Fruit fly (Drosophila melanogaster) S2 (cell line): ENCODE data around the gene CG17929.

Experiments used
- CG8478 ChIP-seq: fragments of >200 bp; optimal IDR thresholded peaks from 2 replicates; lab custom pipeline; 2018
- CTCF ChIP-seq, 2 experiments: fragments of >200 bp; optimal IDR thresholded peaks; 2 replicates each; lab custom pipeline; 2018

Gene CG17929

dm6 chr3R:16325192-16325591 is at the start of gene CG17929:
CG17929 (plus strand) TSS chr3R:16325492.
- no peak for TF ChIP-seq CG8478 (lab: Kevin White, UChicago)
- no peak for TF ChIP-seq CTCF (optimal IDR thresholded peaks at IDR 0.05; lab: Kevin White, UChicago)

dm6 chr3R:16275890-16276619 is 49.2 kb upstream of the CG17929 start:
- TF ChIP-seq CG8478 (lab: Kevin White, UChicago): no peak
- TF ChIP-seq CTCF (optimal IDR thresholded peaks at IDR 0.05; lab: Kevin White, UChicago): no peak

- TF ChIP-seq CG8478 (lab: Kevin White, UChicago) (no peak), CTCF (optimal IDR thresholded peaks at IDR 0.05; lab: Kevin White, UChicago) (no peak)
These were observed 48.3 kb upstream of the CG17929 start for dm6 chr3R:16276992-16277391.

dm6 chr3R:16277543-16277942 is 47.7 kb upstream of the CG17929 start:
- TF ChIP-seq CG8478 (lab: Kevin White, UChicago): no peak
- no peak for TF ChIP-seq CTCF (optimal IDR thresholded peaks at IDR 0.05; lab: Kevin White, UChicago)

DNA sequence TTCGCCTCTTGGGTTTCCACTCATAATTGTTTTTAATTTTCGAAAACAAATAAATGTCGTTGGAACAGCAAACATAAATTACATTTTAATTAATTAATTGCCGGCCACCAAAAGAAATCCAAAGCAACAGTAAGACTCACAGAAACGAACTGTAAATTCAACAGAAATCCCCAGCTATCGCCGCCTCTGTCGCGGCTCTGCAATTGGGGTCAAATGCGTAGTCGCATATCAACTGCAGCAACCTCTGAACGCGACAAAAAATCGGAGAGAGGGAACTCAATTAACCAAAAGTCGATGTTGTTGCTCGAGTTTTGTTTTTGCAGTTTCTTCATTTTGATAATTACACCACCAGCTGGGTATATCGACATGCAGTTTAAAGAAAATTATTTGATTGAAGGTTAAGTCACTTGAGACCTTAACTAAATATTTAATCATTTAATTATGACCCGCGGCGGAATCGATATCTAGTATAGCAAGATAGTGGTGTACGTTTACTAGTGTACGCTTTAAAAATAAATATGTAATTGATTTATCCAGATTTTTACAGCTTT is 45.8 kb upstream of the CG17929 start:
- TF ChIP-seq CG8478 (lab: Kevin White, UChicago) (no peak), CTCF (optimal IDR thresholded peaks at IDR 0.05; lab: Kevin White, UChicago) (no peak)

- TF ChIP-seq CTCF (optimal IDR thresholded peaks at IDR 0.05; lab: Kevin White, UChicago): no peak
- no peak for TF ChIP-seq CG8478 (lab: Kevin White, UChicago)
These were observed 45.0 kb upstream of the CG17929 start for dm6 chr3R:16280003-16280998.

- no peak for TF ChIP-seq CG8478 (lab: Kevin White, UChicago)
- no peak for TF ChIP-seq CTCF (optimal IDR thresholded peaks at IDR 0.05; lab: Kevin White, UChicago)
These were observed 44.1 kb upstream of the CG17929 start for dm6 chr3R:16281033-16281680.

DNA sequence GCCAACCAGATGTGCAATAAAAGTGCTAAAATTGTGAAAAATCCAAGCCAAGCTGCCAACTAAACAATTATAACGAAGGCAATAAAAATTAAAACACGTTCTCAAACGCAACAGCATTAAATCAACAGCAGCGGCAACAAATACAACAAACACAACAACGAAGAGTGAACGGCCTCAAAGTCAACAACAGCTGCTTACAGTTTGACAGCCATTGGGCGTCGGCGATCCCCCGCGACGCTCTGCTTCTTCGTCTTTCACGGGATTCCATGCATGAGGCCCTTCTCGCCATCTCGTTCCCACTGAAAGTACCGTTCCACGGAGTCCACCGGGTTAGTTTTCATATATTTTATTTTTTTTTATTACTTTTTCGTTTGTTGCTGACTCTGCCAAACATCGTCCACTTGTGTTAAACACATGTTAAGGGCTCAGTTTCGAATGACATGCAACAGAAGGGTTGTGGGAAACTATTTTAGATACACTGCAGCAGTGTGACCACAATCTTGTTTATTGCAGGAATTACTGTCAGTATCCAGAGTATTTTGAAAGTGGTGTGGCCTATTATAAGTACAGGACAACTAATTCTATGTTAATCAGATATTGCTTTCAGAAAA is 43.1 kb upstream of the CG17929 start:
- TF ChIP-seq CTCF (optimal IDR thresholded peaks at IDR 0.05; lab: Kevin White, UChicago) (peak in 1 of 2 experiments; percentile 8), CG8478 (lab: Kevin White, UChicago) (no peak)

- no peak for TF ChIP-seq CTCF (optimal IDR thresholded peaks at IDR 0.05; lab: Kevin White, UChicago)
- no peak for TF ChIP-seq CG8478 (lab: Kevin White, UChicago)
These were observed 40.8 kb upstream of the CG17929 start for dm6 chr3R:16284481-16284880.

DNA sequence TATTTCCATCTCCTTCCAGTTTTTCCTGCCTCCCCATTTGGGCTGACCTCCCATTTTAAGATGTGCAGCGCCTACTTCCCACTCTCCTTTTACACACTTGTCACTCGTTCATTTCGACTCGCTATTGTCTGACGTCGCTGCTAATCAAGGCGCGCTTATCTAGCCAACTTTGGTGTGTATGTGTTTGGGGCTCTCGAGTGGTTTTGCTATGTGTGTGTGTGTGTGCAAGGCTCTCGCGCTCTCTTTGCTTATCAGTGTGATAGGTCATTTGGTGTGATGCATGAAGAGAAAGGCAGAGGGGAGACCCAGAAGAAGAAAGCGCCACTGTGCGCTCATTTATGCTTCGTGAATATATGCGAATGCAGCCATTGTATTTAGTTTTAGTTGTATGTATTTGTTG is 40.4 kb upstream of the CG17929 start:
- no peak for TF ChIP-seq CG8478 (lab: Kevin White, UChicago)
- TF ChIP-seq CTCF (optimal IDR thresholded peaks at IDR 0.05; lab: Kevin White, UChicago): no peak

DNA sequence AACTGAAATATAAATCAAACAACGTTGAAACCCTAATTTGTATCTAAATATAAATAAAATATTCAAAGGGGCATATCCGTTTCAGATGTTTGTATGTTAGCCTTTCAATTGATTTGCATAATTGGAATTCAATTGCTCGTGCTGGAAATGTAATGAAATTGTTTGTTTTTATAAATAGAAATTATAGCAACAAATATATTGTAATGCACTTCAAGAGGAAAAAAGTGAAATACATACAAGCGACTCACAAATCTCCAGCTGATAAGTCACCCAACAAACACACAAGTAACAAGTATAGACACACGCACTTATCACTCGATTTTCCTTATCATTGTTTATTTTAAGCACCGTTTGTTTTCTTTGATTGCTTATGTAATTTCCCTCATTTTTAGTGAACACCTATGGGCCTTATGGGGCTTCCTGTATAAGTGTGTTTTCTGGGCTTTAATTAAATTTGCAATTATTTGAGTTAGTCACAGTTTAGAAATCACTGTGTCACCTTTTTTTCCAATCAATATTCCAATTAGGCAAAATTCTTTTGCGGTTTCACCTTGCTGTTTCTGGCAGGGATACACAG is 39.6 kb upstream of the CG17929 start:
- TF ChIP-seq CG8478 (lab: Kevin White, UChicago): no peak
- no peak for TF ChIP-seq CTCF (optimal IDR thresholded peaks at IDR 0.05; lab: Kevin White, UChicago)

DNA sequence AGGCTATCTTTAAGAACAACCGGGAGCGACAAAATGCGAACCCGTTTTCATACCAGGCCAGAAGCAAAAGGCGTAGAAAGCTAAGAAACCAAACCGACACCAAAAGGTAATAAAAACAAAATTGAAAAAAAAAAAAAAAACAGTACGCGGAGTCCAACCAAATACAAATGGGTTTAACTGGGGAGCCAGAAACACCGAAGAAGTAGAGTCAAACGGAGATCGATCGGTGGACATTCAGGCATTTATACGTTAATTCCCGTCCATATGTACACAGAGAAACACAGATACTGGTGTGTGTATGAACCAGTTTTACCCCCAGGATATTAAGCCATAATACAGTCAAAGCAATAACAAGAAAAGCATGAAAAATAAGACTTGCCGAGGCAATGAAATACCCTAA is 38.1 kb upstream of the CG17929 start:
- TF ChIP-seq CTCF (optimal IDR thresholded peaks at IDR 0.05; lab: Kevin White, UChicago) (no peak), CG8478 (lab: Kevin White, UChicago) (no peak)

dm6 chr3R:16287850-16288249 is 37.4 kb upstream of the CG17929 start:
- TF ChIP-seq CTCF (optimal IDR thresholded peaks at IDR 0.05; lab: Kevin White, UChicago) (no peak), CG8478 (lab: Kevin White, UChicago) (no peak)
